Fruit fly (Drosophila melanogaster) whole organism, embryonic: ENCODE measurements around the gene Rbf.

Experiments used
- Abd-B ChIP-seq: fragments of 200-800 bp; sonication (Bioruptor generic); optimal IDR thresholded peaks from 2 replicates; lab custom pipeline; 2018; ENCODE audit warnings: missing biosample characterization, mild to moderate bottlenecking, missing genetic modification characterization, moderate library complexity
- B-H1 ChIP-seq: fragments of 200-800 bp; sonication (Bioruptor generic); IDR thresholded peaks from 3 replicates; pipeline ENCODE4 v1.3.6; 2022; ENCODE audit warnings: missing biosample characterization, missing genetic modification characterization
- BEAF-32 ChIP-seq: fragments of 200-800 bp; sonication (Bioruptor generic); optimal IDR thresholded peaks from 3 replicates; lab custom pipeline; 2017; ENCODE audit warnings: missing biosample characterization, missing genetic modification characterization, mild to moderate bottlenecking, moderate library complexity, missing genetic modification reagents
- CG10431 ChIP-seq: fragments of 200-800 bp; sonication (Bioruptor generic); optimal IDR thresholded peaks from 3 replicates; lab custom pipeline; 2018; ENCODE audit warnings: missing biosample characterization, mild to moderate bottlenecking, missing genetic modification characterization
- CG10543 ChIP-seq: fragments of 200-800 bp; sonication (Bioruptor generic); optimal IDR thresholded peaks from 3 replicates; lab custom pipeline; 2017; ENCODE audit warnings: missing biosample characterization, mild to moderate bottlenecking, missing genetic modification characterization, moderate library complexity
- CG10979 ChIP-seq: fragments of 200-800 bp; sonication (Bioruptor generic); optimal IDR thresholded peaks from 2 replicates; lab custom pipeline; 2018; ENCODE audit warnings: missing biosample characterization, mild to moderate bottlenecking, missing genetic modification characterization, moderate library complexity
- CG11398 ChIP-seq: fragments of 200-800 bp; sonication (Bioruptor generic); optimal IDR thresholded peaks from 2 replicates; lab custom pipeline; 2016; ENCODE audit warnings: missing biosample characterization, missing genetic modification characterization
- CG11456 ChIP-seq: fragments of 200-800 bp; sonication (Bioruptor generic); IDR thresholded peaks from 3 replicates; pipeline ENCODE4 v1.3.6; 2022; ENCODE audit warnings: missing biosample characterization, missing genetic modification characterization
- CG12104 ChIP-seq: fragments of 200-800 bp; sonication (Bioruptor generic); optimal IDR thresholded peaks from 3 replicates; lab custom pipeline; 2016; ENCODE audit warnings: missing biosample characterization, missing genetic modification characterization
- CG12299 ChIP-seq: fragments of 200-800 bp; sonication (Bioruptor generic); optimal IDR thresholded peaks from 2 replicates; lab custom pipeline; 2018; ENCODE audit warnings: missing biosample characterization, mild to moderate bottlenecking, missing genetic modification characterization
- CG14710 ChIP-seq: fragments of 200-800 bp; sonication (Bioruptor generic); optimal IDR thresholded peaks from 3 replicates; lab custom pipeline; 2019; ENCODE audit warnings: missing biosample characterization, mild to moderate bottlenecking, missing genetic modification characterization, moderate library complexity
- CG16813 ChIP-seq: fragments of 200-800 bp; sonication (Bioruptor generic); IDR thresholded peaks from 3 replicates; pipeline ENCODE4 v1.3.6; 2022; ENCODE audit warnings: missing biosample characterization, missing genetic modification characterization; ENCODE audit not compliant: partially characterized antibody
- CG18476 ChIP-seq: fragments of 200-800 bp; sonication (Bioruptor generic); optimal IDR thresholded peaks from 2 replicates; lab custom pipeline; 2016; ENCODE audit warnings: missing biosample characterization, mild to moderate bottlenecking, missing genetic modification characterization
- CG2712 ChIP-seq: fragments of 200-800 bp; optimal IDR thresholded peaks from 3 replicates; lab custom pipeline; 2019; ENCODE audit warnings: missing biosample characterization, mild to moderate bottlenecking, missing genetic modification characterization, moderate library complexity
- CG33213 ChIP-seq: fragments of 200-800 bp; sonication (Bioruptor generic); optimal IDR thresholded peaks from 3 replicates; lab custom pipeline; 2016; ENCODE audit warnings: missing biosample characterization, missing genetic modification characterization
- CG3407 ChIP-seq: fragments of 200-800 bp; sonication (Bioruptor generic); optimal IDR thresholded peaks from 2 replicates; lab custom pipeline; 2018; ENCODE audit warnings: missing biosample characterization, mild to moderate bottlenecking, missing genetic modification characterization
- CG4820 ChIP-seq: fragments of 200-800 bp; sonication (Bioruptor generic); optimal IDR thresholded peaks from 3 replicates; lab custom pipeline; 2016; ENCODE audit warnings: missing biosample characterization, missing genetic modification characterization
- CG5180 ChIP-seq: fragments of 200-800 bp; sonication (Bioruptor generic); optimal IDR thresholded peaks from 3 replicates; lab custom pipeline; 2017; ENCODE audit warnings: missing biosample characterization, missing genetic modification characterization, mild to moderate bottlenecking, moderate library complexity, missing genetic modification reagents
- CG6683 ChIP-seq: fragments of 200-800 bp; sonication (Bioruptor generic); optimal IDR thresholded peaks from 2 replicates; lab custom pipeline; 2017; ENCODE audit warnings: missing biosample characterization, mild to moderate bottlenecking, missing genetic modification characterization, missing genetic modification reagents
- CG9609 ChIP-seq: fragments of 200-800 bp; sonication (Bioruptor generic); optimal IDR thresholded peaks from 3 replicates; lab custom pipeline; 2016; ENCODE audit warnings: missing biosample characterization, missing genetic modification characterization
- CHES-1-like ChIP-seq: fragments of 200-800 bp; sonication (Bioruptor generic); optimal IDR thresholded peaks from 2 replicates; lab custom pipeline; 2016; ENCODE audit warnings: missing biosample characterization, missing genetic modification characterization
- Ets65A ChIP-seq: fragments of 200-800 bp; sonication (Bioruptor generic); peaks from one replicate; lab custom pipeline; 2016; ENCODE audit warnings: missing biosample characterization, missing genetic modification characterization
- Ets97D ChIP-seq: fragments of 200-800 bp; sonication (Bioruptor generic); optimal IDR thresholded peaks from 3 replicates; lab custom pipeline; 2016; ENCODE audit warnings: missing biosample characterization, missing genetic modification characterization
- Lim3 ChIP-seq: fragments of 200-800 bp; sonication (Bioruptor generic); IDR thresholded peaks from 2 replicates; pipeline ENCODE4 v1.3.6; 2022; ENCODE audit warnings: missing biosample characterization, missing genetic modification characterization
- Mad ChIP-seq: fragments of 200-800 bp; sonication (Bioruptor generic); optimal IDR thresholded peaks from 2 replicates; lab custom pipeline; 2016; ENCODE audit warnings: missing biosample characterization, missing genetic modification characterization
- NfI ChIP-seq: fragments of 200-800 bp; sonication (Bioruptor generic); optimal IDR thresholded peaks from 3 replicates; lab custom pipeline; 2018; ENCODE audit warnings: missing biosample characterization, mild to moderate bottlenecking, missing genetic modification characterization, moderate library complexity
- Oaz ChIP-seq: fragments of 200-800 bp; sonication (Bioruptor generic); IDR thresholded peaks from 2 replicates; pipeline ENCODE4 v1.3.6; 2022; ENCODE audit warnings: missing biosample characterization, missing genetic modification characterization
- Sin3A ChIP-seq: fragments of >200 bp; optimal IDR thresholded peaks from 2 replicates; lab custom pipeline; 2018
- Stat92E ChIP-seq, 3 experiments: fragments of >200 bp in 2 of 3; fragments of 200-800 bp in 1 of 3; sonication (Bioruptor generic) in 1 of 3; optimal IDR thresholded peaks; 2 replicates each; lab custom pipeline; 2017 to 2019; ENCODE audit warnings: missing biosample characterization in 3 of 3, missing genetic modification characterization in 3 of 3, mild to moderate bottlenecking in 1 of 3, moderate library complexity in 1 of 3
- Taf1 ChIP-seq: fragments of 200-800 bp; sonication (Bioruptor generic); IDR thresholded peaks from 2 replicates; pipeline ENCODE4 v1.3.6; 2022; ENCODE audit warnings: missing biosample characterization, missing genetic modification characterization
- Xbp1 ChIP-seq: fragments of 200-800 bp; sonication (Bioruptor generic); optimal IDR thresholded peaks from 3 replicates; lab custom pipeline; 2016; ENCODE audit warnings: missing biosample characterization, mild to moderate bottlenecking, missing genetic modification characterization
- Xrp1 ChIP-seq: fragments of 200-800 bp; sonication (Bioruptor generic); IDR thresholded peaks from 2 replicates; pipeline ENCODE4 v1.3.6; 2022; ENCODE audit warnings: missing biosample characterization, missing genetic modification characterization
- amos ChIP-seq: fragments of 200-800 bp; sonication (Bioruptor generic); IDR thresholded peaks from 2 replicates; pipeline ENCODE4 v1.3.6; 2022; ENCODE audit warnings: missing biosample characterization, missing genetic modification characterization; ENCODE audit not compliant: partially characterized antibody
- gcm ChIP-seq: fragments of 200-800 bp; sonication (Bioruptor generic); optimal IDR thresholded peaks from 2 replicates; lab custom pipeline; 2019; ENCODE audit warnings: missing biosample characterization, mild to moderate bottlenecking, missing genetic modification characterization, moderate library complexity
- her ChIP-seq: fragments of 200-800 bp; sonication (Bioruptor generic); optimal IDR thresholded peaks from 2 replicates; lab custom pipeline; 2016; ENCODE audit warnings: missing biosample characterization, missing genetic modification characterization
- ind ChIP-seq: fragments of 200-800 bp; sonication (Bioruptor generic); optimal IDR thresholded peaks from 3 replicates; lab custom pipeline; 2016; ENCODE audit warnings: missing biosample characterization, missing genetic modification characterization
- kni ChIP-seq: fragments of 200-800 bp; sonication (Bioruptor generic); optimal IDR thresholded peaks from 3 replicates; lab custom pipeline; 2017; ENCODE audit warnings: mild to moderate bottlenecking, missing biosample characterization, missing genetic modification reagents, missing genetic modification characterization
- luna ChIP-seq: fragments of 200-800 bp; sonication (Bioruptor generic); optimal IDR thresholded peaks from 2 replicates; lab custom pipeline; 2016; ENCODE audit warnings: missing biosample characterization, missing genetic modification characterization
- pnt ChIP-seq: fragments of 200-800 bp; sonication (Bioruptor generic); optimal IDR thresholded peaks from 3 replicates; lab custom pipeline; 2016; ENCODE audit warnings: missing biosample characterization, missing genetic modification characterization
- pros ChIP-seq: fragments of 200-800 bp; sonication (Bioruptor generic); optimal IDR thresholded peaks from 3 replicates; lab custom pipeline; 2019; ENCODE audit warnings: missing biosample characterization, mild to moderate bottlenecking, missing genetic modification characterization, moderate library complexity
- psq ChIP-seq: fragments of 200-800 bp; sonication (Bioruptor generic); optimal IDR thresholded peaks from 2 replicates; lab custom pipeline; 2017; ENCODE audit warnings: missing biosample characterization, missing genetic modification characterization
- salm ChIP-seq: fragments of 200-800 bp; sonication (Bioruptor generic); optimal IDR thresholded peaks from 2 replicates; lab custom pipeline; 2018; ENCODE audit warnings: missing biosample characterization, mild to moderate bottlenecking, missing genetic modification characterization
- sna ChIP-seq: fragments of 200-800 bp; sonication (Bioruptor generic); IDR thresholded peaks from 2 replicates; pipeline ENCODE4 v1.3.6; 2022; ENCODE audit warnings: missing biosample characterization, missing genetic modification characterization; ENCODE audit not compliant: partially characterized antibody
- tap ChIP-seq: fragments of 200-800 bp; optimal IDR thresholded peaks from 3 replicates; lab custom pipeline; 2019; ENCODE audit warnings: missing biosample characterization, mild to moderate bottlenecking, missing genetic modification characterization, moderate library complexity
- tin ChIP-seq: fragments of 200-800 bp; sonication (Bioruptor generic); optimal IDR thresholded peaks from 3 replicates; lab custom pipeline; 2016; ENCODE audit warnings: missing biosample characterization, missing genetic modification characterization
- tx ChIP-seq: fragments of 200-800 bp; sonication (Bioruptor generic); optimal IDR thresholded peaks from 2 replicates; lab custom pipeline; 2016; ENCODE audit warnings: missing biosample characterization, missing genetic modification characterization
- usp ChIP-seq: fragments of >200 bp; optimal IDR thresholded peaks from 2 replicates; lab custom pipeline; 2017; ENCODE audit warnings: missing biosample characterization, missing genetic modification characterization

Gene Rbf

dm6 chrX:804821-805220 is 3.5 kb upstream of the Rbf start, which contains the start of gene CG13358:
Gene CG13358 (minus strand): TSS chrX:804921.
- TF ChIP-seq Ets65A (GFP tag; lab: Kevin White, UChicago) (peak; percentile 42), CG11398 (GFP tag; lab: Kevin White, UChicago) (no peak), Taf1 (GFP tag; lab: Robert Waterston, UW) (no peak), CG11456 (GFP tag; lab: Robert Waterston, UW) (no peak)

DNA sequence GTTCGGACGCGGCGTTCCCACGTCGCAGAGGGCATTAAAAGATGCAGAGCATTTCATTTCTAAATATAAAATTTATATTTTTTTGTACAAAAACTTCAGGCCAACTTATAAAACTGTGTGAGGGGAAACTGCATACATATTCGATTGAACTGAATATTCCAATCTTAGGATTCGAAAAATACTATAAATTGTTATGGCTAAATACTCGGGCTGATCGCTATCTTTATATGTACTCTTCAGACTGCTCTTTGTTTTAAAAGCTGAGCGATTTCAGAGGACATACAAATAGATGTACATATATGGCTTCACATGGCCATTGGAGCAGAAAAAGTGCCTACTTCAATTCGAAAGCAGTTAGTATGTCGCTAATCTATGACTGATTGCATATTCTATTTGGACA is 2.1 kb upstream of the Rbf start, which contains the start of gene CG13359:
CG13359 (minus strand) TSS at position 101 of the 400 bp plus-strand sequence.
- no peak for TF ChIP-seq tap (tag; lab: Kevin White, UChicago)
- no peak for TF ChIP-seq CG11456 (GFP tag; lab: Robert Waterston, UW)
- TF ChIP-seq pros (GFP tag; lab: Kevin White, UChicago), result no peak
- no peak for TF ChIP-seq Oaz
- no peak for TF ChIP-seq kni (GFP tag; lab: Kevin White, UChicago)
- no peak for TF ChIP-seq amos (GFP tag; lab: Robert Waterston, UW)
- no peak for TF ChIP-seq psq
- no peak for TF ChIP-seq Ets97D
- TF ChIP-seq CG5180 (GFP tag; lab: Kevin White, UChicago), result no peak

dm6 chrX:796397-796989 is 4.8 kb downstream of the Rbf start:
- TF ChIP-seq tin (GFP tag; lab: Kevin White, UChicago) (no peak), Xrp1 (GFP tag; lab: Robert Waterston, UW) (peak; percentile 52; the same call in 1 of the 2 replicates), sna (GFP tag; lab: Robert Waterston, UW) (peak; percentile 96), ind (GFP tag; lab: Kevin White, UChicago) (no peak), CG10431 (GFP tag; lab: Kevin White, UChicago) (peak; percentile 6), NfI (peak; percentile 10), CHES-1-like (GFP tag; lab: Kevin White, UChicago) (peak; percentile 34), pnt (no peak), CG12104 (GFP tag; lab: Kevin White, UChicago) (no peak), CG18476 (no peak), CG10979 (tag; lab: Kevin White, UChicago) (peak; percentile 6), Lim3 (GFP tag; lab: Robert Waterston, UW) (no peak), BEAF-32 (GFP tag; lab: Kevin White, UChicago) (peak; percentile 87), gcm (GFP tag; lab: Kevin White, UChicago) (peak; percentile 18), CG10543 (peak; percentile 55), tx (GFP tag; lab: Kevin White, UChicago) (no peak), Abd-B (GFP tag; lab: Kevin White, UChicago) (peak; percentile 10), CG3407 (GFP tag; lab: Kevin White, UChicago) (no peak), salm (no peak), CG33213 (GFP tag; lab: Kevin White, UChicago) (peak; percentile 98), usp (GFP tag; lab: Kevin White, UChicago) (no peak), CG4820 (GFP tag; lab: Kevin White, UChicago) (no peak), luna (GFP tag; lab: Kevin White, UChicago) (no peak), her (GFP tag; lab: Kevin White, UChicago) (no peak), CG12299 (no peak), Stat92E (GFP tag; optimal IDR thresholded peaks at IDR 0.05; lab: Kevin White, UChicago) (peak in 1 of 3 experiments; percentile 86), CG2712 (tag; lab: Kevin White, UChicago) (peak; percentile 20), Mad (peak; percentile 25), CG6683 (no peak), B-H1 (no peak), CG16813 (GFP tag; lab: Robert Waterston, UW) (peak; percentile 94), Sin3A (lab: Kevin White, UChicago) (no peak), Xbp1 (GFP tag; lab: Kevin White, UChicago) (peak; percentile 34), CG14710 (tag; lab: Kevin White, UChicago) (peak; percentile 60), CG9609 (GFP tag; lab: Kevin White, UChicago) (no peak)
